Worm (Caenorhabditis elegans): ENCODE results near the gene F36H5.18.

ce11 chrII:1728253-1728652, 31.4 kb upstream of the F36H5.18 start, which contains the start of gene btb-9:
- no peak for TF ChIP-seq him-1 (tag; optimal IDR thresholded peaks at IDR 0.05)
- TF ChIP-seq W03F9.2 (tag; optimal IDR thresholded peaks at IDR 0.05): no peak
- no peak for TF ChIP-seq dao-5 (tag; optimal IDR thresholded peaks at IDR 0.05)
